Fruit fly (Drosophila melanogaster): ENCODE results near the gene VhaAC45RP.

Gene VhaAC45RP

DNA sequence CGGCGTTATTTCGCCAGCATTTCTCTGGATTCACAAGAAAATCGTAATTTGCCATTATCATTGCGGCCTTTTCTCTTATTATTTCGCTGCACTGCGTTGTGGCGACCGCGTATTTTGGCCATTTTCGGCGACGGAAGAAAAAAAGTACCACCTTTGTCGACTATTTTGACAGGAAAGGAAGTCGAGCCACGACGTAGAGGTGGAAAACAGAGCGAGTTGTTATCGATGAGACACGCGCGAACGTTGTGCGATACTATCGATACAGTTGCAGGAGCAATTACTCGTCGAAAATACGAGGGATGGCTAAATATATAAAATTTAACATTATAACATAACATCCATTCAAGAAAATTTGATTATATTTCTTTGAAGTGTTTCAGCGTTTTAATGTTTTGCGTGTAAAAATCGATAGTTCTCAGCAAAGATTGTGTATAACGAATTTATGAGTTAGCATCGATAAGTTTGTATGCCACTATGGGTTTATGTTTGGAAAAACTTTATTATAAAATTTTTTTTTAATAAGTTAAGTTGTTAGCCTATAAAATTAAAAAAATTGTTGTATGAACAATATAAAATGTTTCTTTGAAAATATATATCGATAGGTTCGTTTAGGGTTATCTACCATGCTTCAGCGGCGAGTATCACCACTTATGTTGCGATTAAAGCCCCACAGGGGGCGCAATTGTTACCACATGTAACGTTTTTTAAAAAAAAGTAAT is 42.7 kb upstream of the VhaAC45RP start, which contains the start of gene RpS7:
TSS of gene RpS7 (minus strand) at position 255 of the 719 bp plus-strand sequence.
- peak; percentile 25 for TF ChIP-seq CG14655 (GFP tag; optimal IDR thresholded peaks at IDR 0.05)
- TF ChIP-seq CG4496 (GFP tag; IDR thresholded peaks at IDR 0.05) = peak; percentile 85
- peak; percentile 62 for TF ChIP-seq CG32121 (GFP tag; IDR thresholded peaks at IDR 0.05)
- peak; percentile 80 for TF ChIP-seq Snoo (tag; optimal IDR thresholded peaks at IDR 0.05)
- TF ChIP-seq CG8301 (tag; optimal IDR thresholded peaks at IDR 0.05) = peak; percentile 32
- peak; percentile 59; the same call in 1 of the 2 replicates for TF ChIP-seq CG12605 (GFP tag; IDR thresholded peaks at IDR 0.05)
- no peak for TF ChIP-seq EcR (GFP tag; optimal IDR thresholded peaks at IDR 0.05)
- no peak for TF ChIP-seq CG17806 (tag; optimal IDR thresholded peaks at IDR 0.05)
- TF ChIP-seq Ets98B (GFP tag; IDR thresholded peaks at IDR 0.05) = peak; percentile 60
- TF ChIP-seq CG8159 (tag; optimal IDR thresholded peaks at IDR 0.05) = peak; percentile 44
- TF ChIP-seq Pif1A (GFP tag; optimal IDR thresholded peaks at IDR 0.05) = peak; percentile 58
- peak; percentile 73 for TF ChIP-seq gl (tag; optimal IDR thresholded peaks at IDR 0.05)
- TF ChIP-seq CG34367 (tag; optimal IDR thresholded peaks at IDR 0.05) = peak; percentile 65
- 0 out of 2 replicates have a peak, but pooled peaks have one; percentile 23 for TF ChIP-seq rn (GFP tag; IDR thresholded peaks at IDR 0.05)
- no peak for TF ChIP-seq fd96Ca (GFP tag; IDR thresholded peaks at IDR 0.05)
- TF ChIP-seq CG13204 (GFP tag; optimal IDR thresholded peaks at IDR 0.05) = peak; percentile 55
- peak; percentile 62 for TF ChIP-seq Pif1B (GFP tag; optimal IDR thresholded peaks at IDR 0.05)
- peak; percentile 45 for TF ChIP-seq CG15710 (tag; optimal IDR thresholded peaks at IDR 0.05)
- TF ChIP-seq D1 (tag; optimal IDR thresholded peaks at IDR 0.05) = no peak
- peak; percentile 18 for TF ChIP-seq CG9948 (tag; optimal IDR thresholded peaks at IDR 0.05)
- no peak for TF ChIP-seq CG10348 (GFP tag; IDR thresholded peaks at IDR 0.05)

DNA sequence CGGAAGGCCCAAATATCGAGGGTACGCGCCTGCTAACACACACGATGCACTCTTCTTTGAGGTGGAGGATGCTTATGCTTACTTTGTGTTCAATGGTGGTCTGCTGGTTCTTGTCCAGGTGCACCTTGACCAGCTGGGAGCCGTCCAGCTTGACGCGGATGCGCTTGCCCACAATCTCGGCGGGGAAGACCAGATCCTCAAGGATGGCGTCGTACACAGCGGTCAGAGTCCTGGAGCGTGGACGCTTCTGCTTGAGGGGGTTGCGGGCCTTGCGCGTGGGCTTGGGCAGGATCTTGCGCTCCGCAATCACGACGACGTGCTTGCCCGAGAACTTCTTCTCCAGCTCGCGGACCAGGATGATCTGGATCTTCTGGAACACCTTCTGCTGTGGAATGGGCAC is 41.8 kb upstream of the VhaAC45RP start:
- no peak for TF ChIP-seq CG4496 (GFP tag; IDR thresholded peaks at IDR 0.05)
- TF ChIP-seq Ets98B (GFP tag; IDR thresholded peaks at IDR 0.05) = no peak
- TF ChIP-seq CG9948 (tag; optimal IDR thresholded peaks at IDR 0.05) = no peak
- no peak for TF ChIP-seq CG17806 (tag; optimal IDR thresholded peaks at IDR 0.05)
- TF ChIP-seq CG15710 (tag; optimal IDR thresholded peaks at IDR 0.05) = no peak
- TF ChIP-seq CG32121 (GFP tag; IDR thresholded peaks at IDR 0.05) = no peak
- no peak for TF ChIP-seq rn (GFP tag; IDR thresholded peaks at IDR 0.05)
- TF ChIP-seq CG34367 (tag; optimal IDR thresholded peaks at IDR 0.05) = no peak
- no peak for TF ChIP-seq CG12605 (GFP tag; IDR thresholded peaks at IDR 0.05)
- TF ChIP-seq Pif1B (GFP tag; optimal IDR thresholded peaks at IDR 0.05) = no peak
- TF ChIP-seq Pif1A (GFP tag; optimal IDR thresholded peaks at IDR 0.05) = no peak
- no peak for TF ChIP-seq CG10348 (GFP tag; IDR thresholded peaks at IDR 0.05)

- TF ChIP-seq Pif1A (GFP tag; optimal IDR thresholded peaks at IDR 0.05) (no peak), CG15710 (tag; optimal IDR thresholded peaks at IDR 0.05) (no peak), EcR (GFP tag; optimal IDR thresholded peaks at IDR 0.05) (no peak), fd96Ca (GFP tag; IDR thresholded peaks at IDR 0.05) (no peak), rn (GFP tag; IDR thresholded peaks at IDR 0.05) (no peak), CG8159 (tag; optimal IDR thresholded peaks at IDR 0.05) (no peak), CG4496 (GFP tag; IDR thresholded peaks at IDR 0.05) (no peak), CG14655 (GFP tag; optimal IDR thresholded peaks at IDR 0.05) (no peak), CG32121 (GFP tag; IDR thresholded peaks at IDR 0.05) (no peak), CG13204 (GFP tag; optimal IDR thresholded peaks at IDR 0.05) (no peak), gl (tag; optimal IDR thresholded peaks at IDR 0.05) (no peak), CG10348 (GFP tag; IDR thresholded peaks at IDR 0.05) (no peak), Pif1B (GFP tag; optimal IDR thresholded peaks at IDR 0.05) (no peak), Snoo (tag; optimal IDR thresholded peaks at IDR 0.05) (no peak), CG8301 (tag; optimal IDR thresholded peaks at IDR 0.05) (no peak), Ets98B (GFP tag; IDR thresholded peaks at IDR 0.05) (no peak), D1 (tag; optimal IDR thresholded peaks at IDR 0.05) (no peak), CG34367 (tag; optimal IDR thresholded peaks at IDR 0.05) (no peak)
Measured at dm6 chr3R:30205946-30206345, 39.7 kb upstream of the VhaAC45RP start.

- TF ChIP-seq CG15710 (tag; optimal IDR thresholded peaks at IDR 0.05) (no peak), CG17806 (tag; optimal IDR thresholded peaks at IDR 0.05) (no peak), gl (tag; optimal IDR thresholded peaks at IDR 0.05) (no peak), CG8301 (tag; optimal IDR thresholded peaks at IDR 0.05) (no peak), CG10348 (GFP tag; IDR thresholded peaks at IDR 0.05) (no peak), Ets98B (GFP tag; IDR thresholded peaks at IDR 0.05) (no peak), Pif1B (GFP tag; optimal IDR thresholded peaks at IDR 0.05) (no peak), CG32121 (GFP tag; IDR thresholded peaks at IDR 0.05) (no peak), Pif1A (GFP tag; optimal IDR thresholded peaks at IDR 0.05) (no peak), CG34367 (tag; optimal IDR thresholded peaks at IDR 0.05) (no peak), CG13204 (GFP tag; optimal IDR thresholded peaks at IDR 0.05) (no peak), CG4496 (GFP tag; IDR thresholded peaks at IDR 0.05) (no peak), CG12605 (GFP tag; IDR thresholded peaks at IDR 0.05) (no peak), rn (GFP tag; IDR thresholded peaks at IDR 0.05) (no peak), CG14655 (GFP tag; optimal IDR thresholded peaks at IDR 0.05) (no peak), fd96Ca (GFP tag; IDR thresholded peaks at IDR 0.05) (no peak), CG9948 (tag; optimal IDR thresholded peaks at IDR 0.05) (no peak), EcR (GFP tag; optimal IDR thresholded peaks at IDR 0.05) (no peak)
Measured at dm6 chr3R:30204004-30204603, 37.9 kb upstream of the VhaAC45RP start.

Measured in whole organism, pupa.